Fruit fly (Drosophila melanogaster) whole organism, adult: ENCODE data around the gene Kdm3.

Experiments
- CG11617 ChIP-seq: fragments of 200-800 bp; sonication (Bioruptor generic); optimal IDR thresholded peaks from 2 replicates; lab custom pipeline; 2017; ENCODE audit warnings: mild to moderate bottlenecking, missing biosample characterization, missing genetic modification reagents, missing genetic modification characterization
- CG1620 ChIP-seq: fragments of 200-800 bp; sonication (Bioruptor generic); optimal IDR thresholded peaks from 2 replicates; lab custom pipeline; 2016; ENCODE audit warnings: missing biosample characterization, missing genetic modification characterization
- CG5204 ChIP-seq: fragments of 200-800 bp; sonication (Bioruptor generic); optimal IDR thresholded peaks from 2 replicates; lab custom pipeline; 2016; ENCODE audit warnings: missing biosample characterization, missing genetic modification characterization
- Crg-1 ChIP-seq: fragments of 200-800 bp; sonication (Bioruptor generic); optimal IDR thresholded peaks from 2 replicates; lab custom pipeline; 2016; ENCODE audit warnings: missing biosample characterization, missing genetic modification characterization
- bab1 ChIP-seq: fragments of 200-800 bp; sonication (Bioruptor generic); optimal IDR thresholded peaks from 3 replicates; lab custom pipeline; 2019; ENCODE audit warnings: missing biosample characterization, mild to moderate bottlenecking, missing genetic modification characterization, moderate library complexity
- cic ChIP-seq: fragments of 200-800 bp; sonication (Bioruptor generic); optimal IDR thresholded peaks from 2 replicates; lab custom pipeline; 2017; ENCODE audit warnings: missing biosample characterization, mild to moderate bottlenecking, missing genetic modification characterization, moderate library complexity
- cnc ChIP-seq, 2 experiments: fragments of >200 bp; optimal IDR thresholded peaks; 2 replicates each; lab custom pipeline; 2017
- kay ChIP-seq: fragments of 200-800 bp; sonication (Bioruptor generic); peaks from one replicate; lab custom pipeline; 2016; ENCODE audit warnings: missing biosample characterization, missing genetic modification characterization, borderline replicate concordance
- tj ChIP-seq: fragments of 200-800 bp; sonication (Bioruptor generic); optimal IDR thresholded peaks from 3 replicates; lab custom pipeline; 2017; ENCODE audit warnings: missing biosample characterization, mild to moderate bottlenecking, missing genetic modification characterization, moderate library complexity

- TF ChIP-seq cnc (optimal IDR thresholded peaks at IDR 0.05; lab: Kevin White, UChicago) (no peak), kay (GFP tag; lab: Kevin White, UChicago) (no peak), tj (GFP tag; lab: Kevin White, UChicago) (peak; percentile 47), CG11617 (GFP tag; lab: Kevin White, UChicago) (peak; percentile 8), bab1 (peak; percentile 67), cic (GFP tag; lab: Kevin White, UChicago) (peak; percentile 82), CG5204 (GFP tag; lab: Kevin White, UChicago) (no peak), Crg-1 (GFP tag; lab: Kevin White, UChicago) (no peak), CG1620 (no peak)
Measured at dm6 chr3R:9502416-9502763, 13.4 kb upstream of the Kdm3 start, which contains the start of gene RhoL.
